Fruit fly (Drosophila melanogaster) whole organism, wandering third instar larva: Measurements from ENCODE around the gene Gr22c.

Experiments
- Dfd ChIP-seq: fragments of >200 bp; optimal IDR thresholded peaks from 2 replicates; lab custom pipeline; 2017; ENCODE audit warnings: missing biosample characterization, missing genetic modification characterization
- GATAd ChIP-seq: sonication (Bioruptor generic); optimal IDR thresholded peaks from 2 replicates; lab custom pipeline; 2016; ENCODE audit warnings: missing biosample characterization, missing genetic modification characterization
- Mio ChIP-seq: sonication (Bioruptor generic); optimal IDR thresholded peaks from 2 replicates; lab custom pipeline; 2016; ENCODE audit warnings: missing biosample characterization, missing genetic modification characterization
- ey ChIP-seq: fragments of 200-800 bp; sonication (Bioruptor generic); optimal IDR thresholded peaks from 2 replicates; lab custom pipeline; 2016; ENCODE audit warnings: missing biosample characterization, missing genetic modification characterization

dm6 chr2L:1748410-1748809 lies 43.2 kb downstream of the Gr22c start:
- no peak for TF ChIP-seq Mio (GFP tag; lab: Kevin White, UChicago)
- no peak for TF ChIP-seq Dfd (GFP tag; lab: Kevin White, UChicago)
- TF ChIP-seq GATAd (GFP tag; lab: Kevin White, UChicago): no peak
- TF ChIP-seq ey (GFP tag; lab: Kevin White, UChicago): no peak
